Worm (Caenorhabditis elegans) whole organism, early embryonic: ENCODE measurements around the gene cogc-6.

Experiments
- B0310.2 ChIP-seq: sonication (generic microtip); optimal IDR thresholded peaks from 2 replicates; lab custom pipeline; 2016; ENCODE audit warnings: mild to moderate bottlenecking, missing genetic modification characterization, missing compliant biosample characterization
- F13C5.2 ChIP-seq: sonication (generic microtip); optimal IDR thresholded peaks from 2 replicates; lab custom pipeline; 2017; ENCODE audit warnings: mild to moderate bottlenecking, missing genetic modification characterization, inconsistent platforms, missing compliant biosample characterization
- aly-1 ChIP-seq: sonication (generic microtip); optimal IDR thresholded peaks from 2 replicates; lab custom pipeline; 2016; ENCODE audit warnings: missing genetic modification characterization, missing compliant biosample characterization
- ama-1 ChIP-seq: fragments of 150-350 bp; optimal IDR thresholded peaks from 2 replicates; lab custom pipeline; 2014
- ceh-13 ChIP-seq: fragments of 200-800 bp; sonication (Bioruptor generic); optimal IDR thresholded peaks from 2 replicates; lab custom pipeline; 2018; ENCODE audit warnings: mild to moderate bottlenecking, missing genetic modification characterization, missing compliant biosample characterization
- ceh-36 ChIP-seq: sonication (generic microtip); optimal IDR thresholded peaks from 2 replicates; lab custom pipeline; 2016; ENCODE audit warnings: missing genetic modification characterization, inconsistent platforms, missing compliant biosample characterization
- ets-7 ChIP-seq: sonication (generic microtip); optimal IDR thresholded peaks from 2 replicates; lab custom pipeline; 2016; ENCODE audit warnings: missing genotype, missing genetic modification characterization, missing compliant biosample characterization
- flt-1 ChIP-seq: fragments of 200-800 bp; sonication (Bioruptor generic); IDR thresholded peaks from 2 replicates; pipeline ENCODE4 v1.3.6; 2022; ENCODE audit warnings: missing genetic modification characterization, missing compliant biosample characterization
- hmbx-1 ChIP-seq: sonication (generic microtip); optimal IDR thresholded peaks from 2 replicates; lab custom pipeline; 2016; ENCODE audit warnings: mild to moderate bottlenecking, missing genetic modification characterization, missing compliant biosample characterization
- hmg-4 ChIP-seq: fragments of 200-800 bp; sonication (Bioruptor generic); optimal IDR thresholded peaks from 2 replicates; lab custom pipeline; 2018; ENCODE audit warnings: mild to moderate bottlenecking, missing genetic modification characterization, missing compliant biosample characterization
- hnd-1 ChIP-seq: sonication (generic microtip); optimal IDR thresholded peaks from 2 replicates; lab custom pipeline; 2016; ENCODE audit warnings: missing genetic modification characterization, missing compliant biosample characterization
- pes-1 ChIP-seq: fragments of 200-800 bp; sonication (Bioruptor generic); IDR thresholded peaks from 2 replicates; pipeline ENCODE4 v1.3.6; 2022; ENCODE audit warnings: missing genetic modification reagents, missing genetic modification characterization, missing compliant biosample characterization
- scrt-1 ChIP-seq: fragments of 200-800 bp; sonication (Bioruptor generic); IDR thresholded peaks from 2 replicates; pipeline ENCODE4 v1.3.6; 2022; ENCODE audit warnings: missing genetic modification characterization, missing compliant biosample characterization
- sea-1 ChIP-seq: fragments of 200-800 bp; sonication (Bioruptor generic); conservative IDR thresholded peaks from 2 replicates; pipeline ENCODE4 v1.3.6; 2022; ENCODE audit warnings: missing genetic modification characterization, missing compliant biosample characterization
- tbx-11 ChIP-seq: fragments of 200-800 bp; sonication (Bioruptor generic); IDR thresholded peaks from 2 replicates; pipeline ENCODE4 v1.3.6; 2022; ENCODE audit warnings: missing genetic modification characterization, missing compliant biosample characterization
- tbx-37 ChIP-seq: fragments of 200-800 bp; sonication (Bioruptor generic); conservative IDR thresholded peaks from 2 replicates; pipeline ENCODE4 v1.3.6; 2022; ENCODE audit warnings: missing genetic modification reagents, missing genetic modification characterization, missing compliant biosample characterization
- tra-4 ChIP-seq: sonication (generic microtip); optimal IDR thresholded peaks from 2 replicates; lab custom pipeline; 2017; ENCODE audit warnings: missing genetic modification characterization, missing compliant biosample characterization

Gene cogc-6

DNA sequence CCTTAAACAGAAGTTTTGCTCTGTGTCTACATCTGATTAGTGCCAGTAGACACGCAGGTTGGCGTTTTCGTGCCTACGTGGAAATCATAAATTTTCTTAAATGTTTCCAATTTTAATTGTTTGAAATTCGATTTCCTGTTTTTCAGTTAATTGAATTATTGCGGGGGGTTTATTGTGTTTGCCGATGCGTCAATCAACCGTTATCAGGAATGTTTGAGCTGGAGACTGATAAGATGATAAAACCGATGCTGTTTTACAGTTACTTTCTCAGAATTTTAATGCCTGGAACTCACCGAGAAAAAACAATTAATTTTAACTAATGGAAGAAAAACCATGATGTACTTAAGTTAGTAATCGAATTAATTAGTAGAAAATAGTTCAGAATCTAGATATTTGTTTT, 4.0 kb downstream of the cogc-6 start:
- TF ChIP-seq tbx-11 (GFP tag; lab: Robert Waterston, UW) (no peak), flt-1 (GFP tag; lab: Robert Waterston, UW) (no peak), aly-1 (tag; lab: Kevin White, UChicago) (no peak), pes-1 (GFP tag; lab: Robert Waterston, UW) (no peak), ets-7 (no peak), ceh-36 (tag; lab: Kevin White, UChicago) (no peak), hmbx-1 (tag; lab: Kevin White, UChicago) (no peak), sea-1 (GFP tag; lab: Robert Waterston, UW) (no peak), ceh-13 (GFP tag; lab: Kevin White, UChicago) (no peak), ama-1 (lab: Kevin White, UChicago) (no peak), hmg-4 (GFP tag; lab: Kevin White, UChicago) (no peak)

DNA sequence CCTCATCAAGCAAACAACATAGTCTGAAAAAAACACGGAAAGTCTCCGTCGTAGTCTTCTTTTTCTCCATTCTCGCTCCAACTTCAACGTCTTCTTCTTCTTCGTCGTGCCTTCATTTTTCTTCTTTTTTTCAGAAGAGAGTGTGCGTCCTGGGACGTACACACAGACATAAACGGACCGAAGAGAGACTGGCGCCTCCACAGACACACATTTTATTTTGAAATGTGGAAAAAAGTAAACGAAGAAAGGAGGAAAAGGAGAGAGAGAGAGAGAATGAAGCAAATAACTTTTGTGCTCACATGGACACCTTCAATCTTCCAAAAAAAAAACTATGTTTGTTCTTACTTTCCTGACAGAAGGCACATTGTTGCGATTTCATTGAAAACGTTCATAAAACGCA, 6.0 kb downstream of the cogc-6 start:
- TF ChIP-seq tbx-37 (GFP tag; lab: Robert Waterston, UW): no peak
- no peak for TF ChIP-seq aly-1 (tag; lab: Kevin White, UChicago)
- TF ChIP-seq F13C5.2 (tag; lab: Kevin White, UChicago): no peak
- no peak for TF ChIP-seq flt-1 (GFP tag; lab: Robert Waterston, UW)
- no peak for TF ChIP-seq ceh-13 (GFP tag; lab: Kevin White, UChicago)
- TF ChIP-seq hnd-1 (tag; lab: Kevin White, UChicago): no peak
- no peak for TF ChIP-seq B0310.2 (tag; lab: Kevin White, UChicago)
- TF ChIP-seq tra-4 (tag; lab: Kevin White, UChicago): no peak
- no peak for TF ChIP-seq hmg-4 (GFP tag; lab: Kevin White, UChicago)
- no peak for TF ChIP-seq pes-1 (GFP tag; lab: Robert Waterston, UW)
- no peak for TF ChIP-seq hmbx-1 (tag; lab: Kevin White, UChicago)
- TF ChIP-seq ama-1 (lab: Kevin White, UChicago): no peak
- no peak for TF ChIP-seq ets-7
- no peak for TF ChIP-seq ceh-36 (tag; lab: Kevin White, UChicago)

DNA sequence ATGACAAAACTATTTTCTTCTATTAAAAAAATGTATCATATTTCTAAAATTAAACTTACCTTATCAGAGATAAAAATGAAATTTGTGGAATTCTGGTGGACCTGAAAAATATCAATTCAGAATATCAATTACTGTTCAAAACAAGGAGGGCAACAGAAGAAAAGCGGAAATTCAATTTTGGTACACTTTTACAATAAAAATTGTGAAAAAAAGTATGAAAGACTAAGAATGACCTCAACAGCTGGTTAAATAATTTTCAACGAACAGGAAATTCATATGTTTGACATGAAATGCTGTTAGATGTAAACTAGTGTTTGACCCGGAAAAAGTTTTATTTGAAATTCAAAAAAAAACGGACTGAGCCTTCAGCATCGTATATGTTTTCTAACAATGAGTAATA, 7.2 kb downstream of the cogc-6 start, which contains the start of gene K07C11.7:
TSS of gene K07C11.7 (minus strand) at position 101 of the 400 bp plus-strand sequence.
- TF ChIP-seq tbx-37 (GFP tag; lab: Robert Waterston, UW): no peak
- TF ChIP-seq flt-1 (GFP tag; lab: Robert Waterston, UW): no peak
- no peak for TF ChIP-seq ets-7
- no peak for TF ChIP-seq tbx-11 (GFP tag; lab: Robert Waterston, UW)
- no peak for TF ChIP-seq hmbx-1 (tag; lab: Kevin White, UChicago)
- no peak for TF ChIP-seq sea-1 (GFP tag; lab: Robert Waterston, UW)
- no peak for TF ChIP-seq pes-1 (GFP tag; lab: Robert Waterston, UW)
- no peak for TF ChIP-seq ceh-36 (tag; lab: Kevin White, UChicago)
- no peak for TF ChIP-seq ama-1 (lab: Kevin White, UChicago)
- TF ChIP-seq tra-4 (tag; lab: Kevin White, UChicago): no peak
- TF ChIP-seq hnd-1 (tag; lab: Kevin White, UChicago): no peak
- TF ChIP-seq ceh-13 (GFP tag; lab: Kevin White, UChicago): no peak
- no peak for TF ChIP-seq B0310.2 (tag; lab: Kevin White, UChicago)
- TF ChIP-seq F13C5.2 (tag; lab: Kevin White, UChicago): no peak
- TF ChIP-seq scrt-1 (GFP tag; lab: Robert Waterston, UW): no peak
- no peak for TF ChIP-seq hmg-4 (GFP tag; lab: Kevin White, UChicago)
- TF ChIP-seq aly-1 (tag; lab: Kevin White, UChicago): no peak

DNA sequence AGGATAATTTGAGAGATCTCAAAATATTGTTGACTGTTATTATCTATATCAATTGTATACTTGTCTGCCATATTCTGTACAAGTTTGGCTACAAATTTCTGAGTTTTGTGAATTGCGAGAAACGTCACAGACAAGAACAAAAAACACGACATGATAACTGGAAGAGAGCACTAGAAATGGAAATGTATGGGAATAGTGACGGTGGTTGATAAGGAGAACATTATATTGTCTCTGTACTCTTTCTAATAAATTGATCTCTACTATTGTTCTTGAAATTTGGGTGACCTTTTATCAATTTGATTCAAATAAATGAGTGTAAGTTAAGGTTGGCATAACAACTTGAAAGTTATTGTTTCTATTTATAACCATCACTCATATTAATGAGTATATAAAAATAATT, 8.3 kb downstream of the cogc-6 start:
- no peak for TF ChIP-seq tbx-37 (GFP tag; lab: Robert Waterston, UW)

DNA sequence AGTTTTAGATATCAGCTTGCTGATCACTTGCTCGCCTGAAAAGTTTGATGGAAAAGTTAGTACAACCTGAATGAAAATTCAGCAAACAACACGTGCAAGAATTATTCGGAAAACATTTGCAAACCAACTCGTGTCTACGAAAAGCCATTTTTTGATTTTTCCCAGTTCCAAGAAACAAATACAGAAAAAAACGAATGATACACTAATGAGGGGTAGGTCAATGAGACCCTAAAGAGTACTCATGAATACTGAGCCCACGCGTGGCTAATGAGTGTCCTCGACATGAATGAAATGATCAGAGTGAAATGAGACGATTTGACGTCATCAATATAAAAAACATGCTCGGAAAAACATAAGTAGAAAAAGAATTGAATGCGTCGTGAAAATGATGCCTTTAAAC, 9.1 kb downstream of the cogc-6 start:
- no peak for TF ChIP-seq flt-1 (GFP tag; lab: Robert Waterston, UW)
- TF ChIP-seq ets-7: no peak
- TF ChIP-seq ceh-36 (tag; lab: Kevin White, UChicago): no peak
- no peak for TF ChIP-seq ceh-13 (GFP tag; lab: Kevin White, UChicago)
- no peak for TF ChIP-seq tbx-11 (GFP tag; lab: Robert Waterston, UW)
- TF ChIP-seq hmg-4 (GFP tag; lab: Kevin White, UChicago): no peak
- no peak for TF ChIP-seq sea-1 (GFP tag; lab: Robert Waterston, UW)
- TF ChIP-seq aly-1 (tag; lab: Kevin White, UChicago): no peak
- TF ChIP-seq tbx-37 (GFP tag; lab: Robert Waterston, UW): no peak
- no peak for TF ChIP-seq hmbx-1 (tag; lab: Kevin White, UChicago)
- TF ChIP-seq tra-4 (tag; lab: Kevin White, UChicago): no peak
- no peak for TF ChIP-seq pes-1 (GFP tag; lab: Robert Waterston, UW)
- no peak for TF ChIP-seq ama-1 (lab: Kevin White, UChicago)
- TF ChIP-seq B0310.2 (tag; lab: Kevin White, UChicago): no peak
- TF ChIP-seq scrt-1 (GFP tag; lab: Robert Waterston, UW): no peak
- no peak for TF ChIP-seq F13C5.2 (tag; lab: Kevin White, UChicago)
- no peak for TF ChIP-seq hnd-1 (tag; lab: Kevin White, UChicago)

DNA sequence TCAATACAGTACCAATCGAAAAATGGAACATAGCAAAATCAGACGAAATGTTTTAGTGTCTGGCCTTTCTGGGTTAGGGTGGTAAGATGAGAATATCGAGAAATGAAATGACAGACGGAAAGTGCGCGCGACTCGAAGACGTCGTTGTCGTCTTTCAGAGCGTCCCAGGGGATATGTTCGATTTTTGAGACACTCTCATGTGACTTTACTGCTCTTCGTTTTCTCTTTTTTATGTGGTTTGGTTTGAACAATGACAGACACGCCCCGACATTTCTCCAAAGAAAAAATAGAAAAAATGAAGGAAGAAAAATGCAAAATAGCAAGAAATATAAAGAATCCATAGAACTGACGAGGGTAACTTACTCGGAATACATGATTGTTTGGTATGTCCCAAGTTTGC, 10.6 kb downstream of the cogc-6 start:
- TF ChIP-seq flt-1 (GFP tag; lab: Robert Waterston, UW): no peak
- TF ChIP-seq pes-1 (GFP tag; lab: Robert Waterston, UW): no peak
- TF ChIP-seq hnd-1 (tag; lab: Kevin White, UChicago): no peak
- TF ChIP-seq sea-1 (GFP tag; lab: Robert Waterston, UW): no peak
- TF ChIP-seq ets-7: no peak
- no peak for TF ChIP-seq scrt-1 (GFP tag; lab: Robert Waterston, UW)
- no peak for TF ChIP-seq F13C5.2 (tag; lab: Kevin White, UChicago)
- no peak for TF ChIP-seq tbx-37 (GFP tag; lab: Robert Waterston, UW)
- no peak for TF ChIP-seq tra-4 (tag; lab: Kevin White, UChicago)
- no peak for TF ChIP-seq ceh-13 (GFP tag; lab: Kevin White, UChicago)
- no peak for TF ChIP-seq hmbx-1 (tag; lab: Kevin White, UChicago)
- TF ChIP-seq hmg-4 (GFP tag; lab: Kevin White, UChicago): no peak
- no peak for TF ChIP-seq aly-1 (tag; lab: Kevin White, UChicago)
- no peak for TF ChIP-seq B0310.2 (tag; lab: Kevin White, UChicago)
- no peak for TF ChIP-seq ceh-36 (tag; lab: Kevin White, UChicago)
- TF ChIP-seq tbx-11 (GFP tag; lab: Robert Waterston, UW): no peak
- TF ChIP-seq ama-1 (lab: Kevin White, UChicago): no peak
